Worm (Caenorhabditis elegans) whole organism, L1 larva: ENCODE data around the gene ZC204.13.

ENCODE experiments used
- F16B12.6 ChIP-seq: fragments of 150-350 bp; optimal IDR thresholded peaks from 2 replicates; lab custom pipeline; 2014; ENCODE audit warnings: missing biosample characterization, missing genetic modification characterization
- aha-1 ChIP-seq: fragments of 150-350 bp; optimal IDR thresholded peaks from 2 replicates; lab custom pipeline; 2014; ENCODE audit warnings: missing biosample characterization, missing genetic modification characterization
- alr-1 ChIP-seq: fragments of 200-800 bp; sonication (Bioruptor generic); optimal IDR thresholded peaks from 2 replicates; lab custom pipeline; 2018; ENCODE audit warnings: borderline replicate concordance, mild to moderate bottlenecking, missing genetic modification characterization, missing compliant biosample characterization
- ceh-82 ChIP-seq, 3 experiments: fragments of 150-350 bp in 1 of 3; sonication (generic microtip) in 2 of 3; optimal IDR thresholded peaks; 2 replicates each; lab custom pipeline; 2014 to 2017; ENCODE audit warnings: missing biosample characterization in 3 of 3, missing genetic modification characterization in 3 of 3
- efl-3 ChIP-seq: fragments of 200-800 bp; sonication (Bioruptor generic); optimal IDR thresholded peaks from 2 replicates; lab custom pipeline; 2018; ENCODE audit warnings: mild to moderate bottlenecking, missing genetic modification characterization, missing compliant biosample characterization
- elt-2 ChIP-seq: sonication (generic microtip); optimal IDR thresholded peaks from 2 replicates; lab custom pipeline; 2016; ENCODE audit warnings: missing genetic modification characterization, mild to moderate bottlenecking, inconsistent platforms, missing compliant biosample characterization, missing genetic modification reagents
- lin-39 ChIP-seq: fragments of 150-350 bp; optimal IDR thresholded peaks from 2 replicates; lab custom pipeline; 2014; ENCODE audit warnings: missing biosample characterization, missing genetic modification reagents, missing genetic modification characterization
- nhr-237 ChIP-seq: fragments of 150-350 bp; optimal IDR thresholded peaks from 2 replicates; lab custom pipeline; 2014; ENCODE audit warnings: missing biosample characterization, missing genetic modification characterization
- nhr-47 ChIP-seq: sonication (generic microtip); optimal IDR thresholded peaks from 2 replicates; lab custom pipeline; 2016; ENCODE audit warnings: mild to moderate bottlenecking, missing genetic modification characterization, moderate library complexity, missing compliant biosample characterization
- skn-1 ChIP-seq: fragments of 150-350 bp; optimal IDR thresholded peaks from 2 replicates; lab custom pipeline; 2014; ENCODE audit warnings: missing biosample characterization, missing genetic modification characterization
- snpc-4 ChIP-seq: fragments of 150-350 bp; optimal IDR thresholded peaks from 2 replicates; lab custom pipeline; 2014; ENCODE audit warnings: missing biosample characterization, missing genetic modification characterization
- unc-62 ChIP-seq: fragments of 150-350 bp; optimal IDR thresholded peaks from 2 replicates; lab custom pipeline; 2014; ENCODE audit warnings: missing biosample characterization, missing genetic modification reagents, missing genetic modification characterization
- unc-86 ChIP-seq: sonication (generic microtip); optimal IDR thresholded peaks from 2 replicates; lab custom pipeline; 2016; ENCODE audit warnings: missing genetic modification characterization, missing compliant biosample characterization

DNA sequence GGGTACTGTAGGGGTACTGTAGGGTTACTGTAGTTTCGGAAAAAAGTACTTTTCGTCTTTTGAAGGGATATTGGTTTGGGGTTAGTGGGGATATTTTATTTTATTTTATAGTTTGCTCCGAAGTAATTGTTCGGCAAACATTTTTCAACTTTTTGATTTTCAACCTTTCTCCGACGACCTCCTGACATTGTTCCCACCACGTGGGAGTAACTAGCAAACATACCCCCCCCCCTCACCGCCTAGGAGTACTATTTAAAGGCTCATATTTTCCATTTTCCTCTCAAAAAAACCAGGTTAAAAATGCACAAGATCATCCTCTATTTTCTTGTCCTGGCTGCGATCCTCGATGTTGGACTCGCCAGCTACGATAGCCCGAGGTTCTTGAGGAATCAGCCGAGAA is 5.2 kb upstream of the ZC204.13 start, which contains the start of gene srlf-29:
- no peak for TF ChIP-seq unc-62 (GFP tag; lab: Kevin White, UChicago)
- no peak for TF ChIP-seq efl-3 (GFP tag; lab: Kevin White, UChicago)
- no peak for TF ChIP-seq snpc-4 (tag; lab: Kevin White, UChicago)
- no peak for TF ChIP-seq elt-2 (tag; lab: Kevin White, UChicago)
- no peak for TF ChIP-seq aha-1
- TF ChIP-seq F16B12.6 (tag; lab: Kevin White, UChicago), result no peak
- no peak for TF ChIP-seq lin-39 (tag; lab: Kevin White, UChicago)
- TF ChIP-seq ceh-82 (tag; optimal IDR thresholded peaks at IDR 0.05; lab: Kevin White, UChicago), result no peak
- TF ChIP-seq nhr-237 (tag; lab: Kevin White, UChicago), result no peak
- TF ChIP-seq nhr-47 (tag; lab: Kevin White, UChicago), result no peak
- no peak for TF ChIP-seq alr-1 (tag; lab: Kevin White, UChicago)
- no peak for TF ChIP-seq unc-86
- no peak for TF ChIP-seq skn-1
